Fruit fly (Drosophila melanogaster): ENCODE data around the gene Hinfp.

dm6 chrX:619220-620101, 5.9 kb upstream of the Hinfp start:
- no peak for TF ChIP-seq OdsH (GFP tag; optimal IDR thresholded peaks at IDR 0.05)
- no peak for TF ChIP-seq dsf (GFP tag; optimal IDR thresholded peaks at IDR 0.05; ENCODE audit: borderline replicate concordance)
- TF ChIP-seq h (GFP tag; optimal IDR thresholded peaks at IDR 0.05), result no peak
- TF ChIP-seq rgr (GFP tag; optimal IDR thresholded peaks at IDR 0.05), result no peak
- no peak for TF ChIP-seq sage (GFP tag; optimal IDR thresholded peaks at IDR 0.05)
- no peak for TF ChIP-seq Sp1 (GFP tag; optimal IDR thresholded peaks at IDR 0.05)
- TF ChIP-seq N (GFP tag; optimal IDR thresholded peaks at IDR 0.05), result peak; percentile 11
- no peak for TF ChIP-seq pan (optimal IDR thresholded peaks at IDR 0.05)
